Worm (Caenorhabditis elegans) whole organism, young adult: ENCODE results near the gene W03F8.6.
A peak's percentile ranks its signal among the peaks of the same experiment; 100 is the strongest.

Experiments used
- C17E4.6 ChIP-seq: fragments of 200-800 bp; sonication (Bioruptor generic); IDR thresholded peaks from 2 replicates; pipeline ENCODE4 v1.3.6; 2022; ENCODE audit warnings: missing genetic modification reagents, missing genetic modification characterization, missing compliant biosample characterization
- D2030.7 ChIP-seq: fragments of 200-800 bp; sonication (Bioruptor generic); IDR thresholded peaks from 2 replicates; pipeline ENCODE4 v1.3.6; 2022; ENCODE audit warnings: missing genetic modification reagents, missing genetic modification characterization, missing compliant biosample characterization
- F10E7.11 ChIP-seq: sonication (generic microtip); optimal IDR thresholded peaks from 2 replicates; lab custom pipeline; 2017; ENCODE audit warnings: mild to moderate bottlenecking, missing genetic modification characterization, moderate library complexity, missing compliant biosample characterization
- F23B12.7 ChIP-seq: sonication (generic microtip); optimal IDR thresholded peaks from 2 replicates; lab custom pipeline; 2017; ENCODE audit warnings: missing genetic modification characterization, mild to moderate bottlenecking, missing compliant biosample characterization, antibody characterized with exemption, moderate library complexity; ENCODE audit not compliant: insufficient read depth
- F33H1.4 ChIP-seq: fragments of 200-800 bp; sonication (Bioruptor generic); IDR thresholded peaks from 2 replicates; pipeline ENCODE4 v1.3.6; 2022; ENCODE audit warnings: missing genetic modification reagents, missing genetic modification characterization, missing compliant biosample characterization
- F49E8.2 ChIP-seq: sonication (generic microtip); optimal IDR thresholded peaks from 3 replicates; lab custom pipeline; 2017; ENCODE audit warnings: missing genetic modification characterization, mild to moderate bottlenecking, missing compliant biosample characterization, antibody characterized with exemption, moderate library complexity; ENCODE audit not compliant: insufficient read depth
- K11D2.4 ChIP-seq: fragments of 200-800 bp; sonication (Bioruptor generic); IDR thresholded peaks from 2 replicates; pipeline ENCODE4 v1.3.6; 2022; ENCODE audit warnings: missing genetic modification reagents, missing genetic modification characterization, missing compliant biosample characterization
- K12H6.12 ChIP-seq: fragments of 200-800 bp; sonication (Bioruptor generic); optimal IDR thresholded peaks from 2 replicates; lab custom pipeline; 2018; ENCODE audit warnings: mild to moderate bottlenecking, missing genetic modification characterization, missing compliant biosample characterization
- T07F8.4 ChIP-seq: sonication (generic microtip); optimal IDR thresholded peaks from 2 replicates; lab custom pipeline; 2016; ENCODE audit warnings: mild to moderate bottlenecking, missing genetic modification characterization, moderate library complexity, missing compliant biosample characterization
- Y79H2A.3 ChIP-seq: fragments of 200-800 bp; sonication (Bioruptor generic); conservative IDR thresholded peaks from 2 replicates; pipeline ENCODE4 v1.3.6; 2022; ENCODE audit warnings: missing genetic modification reagents, missing genetic modification characterization, missing compliant biosample characterization
- ZK185.1 ChIP-seq: sonication (generic microtip); optimal IDR thresholded peaks from 2 replicates; lab custom pipeline; 2016; ENCODE audit warnings: mild to moderate bottlenecking, missing genetic modification characterization, missing compliant biosample characterization; ENCODE audit not compliant: poor library complexity, severe bottlenecking
- ama-1 ChIP-seq, 3 experiments: fragments of 150-350 bp in 1 of 3; sonication (generic microtip) in 2 of 3; optimal IDR thresholded peaks; 2 replicates each; lab custom pipeline; 2014 to 2018; ENCODE audit warnings: missing biosample characterization in 2 of 3, missing genetic modification characterization in 2 of 3, missing genetic modification reagents in 2 of 3
- bed-2 ChIP-seq: fragments of 200-800 bp; sonication (Bioruptor generic); IDR thresholded peaks from 2 replicates; pipeline ENCODE4 v1.3.6; 2022; ENCODE audit warnings: missing genetic modification reagents, missing genetic modification characterization, missing compliant biosample characterization
- ccch-3 ChIP-seq: fragments of 200-800 bp; sonication (Bioruptor generic); optimal IDR thresholded peaks from 2 replicates; lab custom pipeline; 2018; ENCODE audit warnings: mild to moderate bottlenecking, missing genetic modification characterization, missing compliant biosample characterization
- ceh-27 ChIP-seq: fragments of 200-800 bp; sonication (Bioruptor generic); optimal IDR thresholded peaks from 2 replicates; lab custom pipeline; 2018; ENCODE audit warnings: mild to moderate bottlenecking, missing genetic modification characterization, moderate library complexity, missing compliant biosample characterization
- ceh-58 ChIP-seq: fragments of 200-800 bp; sonication (Bioruptor generic); IDR thresholded peaks from 2 replicates; pipeline ENCODE4 v1.3.6; 2022; ENCODE audit warnings: missing genetic modification characterization, missing compliant biosample characterization
- ceh-91 ChIP-seq: fragments of 200-800 bp; sonication (Bioruptor generic); IDR thresholded peaks from 2 replicates; pipeline ENCODE4 v1.3.6; 2022; ENCODE audit warnings: missing genetic modification reagents, missing genetic modification characterization, missing compliant biosample characterization
- chd-7 ChIP-seq: sonication (generic microtip); optimal IDR thresholded peaks from 2 replicates; lab custom pipeline; 2016; ENCODE audit warnings: mild to moderate bottlenecking, missing genetic modification characterization, moderate library complexity, missing compliant biosample characterization
- dpff-1 ChIP-seq: sonication (generic microtip); optimal IDR thresholded peaks from 2 replicates; lab custom pipeline; 2017; ENCODE audit warnings: mild to moderate bottlenecking, missing genetic modification characterization, missing compliant biosample characterization
- dpl-1 ChIP-seq: fragments of 150-350 bp; optimal IDR thresholded peaks from 2 replicates; lab custom pipeline; 2014; ENCODE audit warnings: missing biosample characterization, missing genetic modification reagents, missing genetic modification characterization
- efl-1 ChIP-seq: fragments of 150-350 bp; optimal IDR thresholded peaks from 2 replicates; lab custom pipeline; 2014; ENCODE audit warnings: missing biosample characterization, missing genetic modification reagents, missing genetic modification characterization
- egl-18 ChIP-seq: fragments of 200-800 bp; sonication (Bioruptor generic); IDR thresholded peaks from 2 replicates; pipeline ENCODE4 v1.3.6; 2022; ENCODE audit warnings: missing genetic modification reagents, missing genetic modification characterization, missing compliant biosample characterization
- egrh-3 ChIP-seq: fragments of 200-800 bp; sonication (Bioruptor generic); IDR thresholded peaks from 2 replicates; pipeline ENCODE4 v1.3.6; 2022; ENCODE audit warnings: missing genetic modification reagents, missing genetic modification characterization, missing compliant biosample characterization
- ekl-4 ChIP-seq: fragments of 200-800 bp; sonication (Bioruptor generic); IDR thresholded peaks from 2 replicates; pipeline ENCODE4 v1.3.6; 2022; ENCODE audit warnings: missing genetic modification reagents, missing genetic modification characterization, missing compliant biosample characterization
- fkh-3 ChIP-seq: sonication (generic microtip); optimal IDR thresholded peaks from 2 replicates; lab custom pipeline; 2016; ENCODE audit warnings: mild to moderate bottlenecking, missing genetic modification characterization, missing compliant biosample characterization
- hmg-1.2 ChIP-seq: fragments of 200-800 bp; sonication (Bioruptor generic); IDR thresholded peaks from 2 replicates; pipeline ENCODE4 v1.3.6; 2022; ENCODE audit warnings: missing genetic modification reagents, missing genetic modification characterization, missing compliant biosample characterization
- let-607 ChIP-seq, 2 experiments: fragments of 200-800 bp in 1 of 2; sonication (Bioruptor generic) in 1 of 2; sonication (generic microtip) in 1 of 2; optimal IDR thresholded peaks; 2 replicates each; lab custom pipeline; 2016 to 2018; ENCODE audit warnings: mild to moderate bottlenecking in 2 of 2, missing compliant biosample characterization in 2 of 2, missing genetic modification characterization in 2 of 2, moderate library complexity in 2 of 2, missing genotype in 1 of 2
- lin-35 ChIP-seq, 3 experiments: fragments of 150-350 bp in 2 of 3; sonication (generic microtip) in 1 of 3; optimal IDR thresholded peaks; 2 replicates each; lab custom pipeline; 2014 to 2018; ENCODE audit warnings: missing biosample characterization in 3 of 3, missing genetic modification characterization in 3 of 3, missing genetic modification reagents in 3 of 3
- lin-54 ChIP-seq: fragments of 200-800 bp; sonication (Bioruptor generic); optimal IDR thresholded peaks from 2 replicates; lab custom pipeline; 2018; ENCODE audit warnings: mild to moderate bottlenecking, missing genetic modification characterization, missing compliant biosample characterization
- lir-1 ChIP-seq: fragments of 200-800 bp; sonication (Bioruptor generic); conservative IDR thresholded peaks from 2 replicates; pipeline ENCODE4 v1.3.6; 2022; ENCODE audit warnings: missing genetic modification reagents, missing genetic modification characterization, missing compliant biosample characterization
- lsl-1 ChIP-seq: fragments of 200-800 bp; sonication (Bioruptor generic); optimal IDR thresholded peaks from 2 replicates; lab custom pipeline; 2018; ENCODE audit warnings: mild to moderate bottlenecking, missing genetic modification characterization, moderate library complexity, missing compliant biosample characterization
- mcd-1 ChIP-seq: fragments of 200-800 bp; sonication (Bioruptor generic); IDR thresholded peaks from 2 replicates; pipeline ENCODE4 v1.3.6; 2022; ENCODE audit warnings: missing genetic modification reagents, missing genetic modification characterization, missing compliant biosample characterization
- mel-28 ChIP-seq: sonication (generic microtip); optimal IDR thresholded peaks from 2 replicates; lab custom pipeline; 2016; ENCODE audit warnings: borderline replicate concordance, mild to moderate bottlenecking, missing genetic modification characterization, missing compliant biosample characterization
- nhr-179 ChIP-seq: sonication (generic microtip); optimal IDR thresholded peaks from 2 replicates; lab custom pipeline; 2016; ENCODE audit warnings: mild to moderate bottlenecking, missing genetic modification characterization, missing compliant biosample characterization
- nhr-80 ChIP-seq: sonication (generic microtip); optimal IDR thresholded peaks from 2 replicates; lab custom pipeline; 2016; ENCODE audit warnings: missing genetic modification characterization, missing compliant biosample characterization
- pbrm-1 ChIP-seq: fragments of 200-800 bp; sonication (Bioruptor generic); IDR thresholded peaks from 2 replicates; pipeline ENCODE4 v1.3.6; 2022; ENCODE audit warnings: missing genetic modification reagents, missing genetic modification characterization, missing compliant biosample characterization
- snpc-1.1 ChIP-seq: sonication (generic microtip); optimal IDR thresholded peaks from 2 replicates; lab custom pipeline; 2017; ENCODE audit warnings: missing genetic modification characterization, mild to moderate bottlenecking, missing compliant biosample characterization, antibody characterized with exemption, moderate library complexity, missing genotype, missing genetic modification reagents; ENCODE audit not compliant: insufficient read depth
- snpc-3.4 ChIP-seq: sonication (generic microtip); optimal IDR thresholded peaks from 2 replicates; lab custom pipeline; 2017; ENCODE audit warnings: missing genetic modification characterization, mild to moderate bottlenecking, missing compliant biosample characterization, antibody characterized with exemption, moderate library complexity, missing genotype, missing genetic modification reagents
- snpc-4 ChIP-seq, 5 experiments: fragments of 150-350 bp in 1 of 5; sonication (generic microtip) in 4 of 5; optimal IDR thresholded peaks; 2 replicates each; lab custom pipeline; 2014 to 2018; ENCODE audit warnings: missing genetic modification characterization in 5 of 5, missing biosample characterization in 3 of 5, antibody characterized with exemption in 2 of 5, mild to moderate bottlenecking in 2 of 5, missing compliant biosample characterization in 2 of 5, missing genotype in 2 of 5, moderate library complexity in 2 of 5, missing genetic modification reagents in 1 of 5
- sptf-2 ChIP-seq: fragments of 200-800 bp; sonication (Bioruptor generic); optimal IDR thresholded peaks from 2 replicates; lab custom pipeline; 2018; ENCODE audit warnings: mild to moderate bottlenecking, missing genetic modification characterization, missing compliant biosample characterization
- tbp1 ChIP-seq: fragments of 200-800 bp; sonication (Bioruptor generic); optimal IDR thresholded peaks from 2 replicates; lab custom pipeline; 2018; ENCODE audit warnings: mild to moderate bottlenecking, missing genetic modification characterization, missing compliant biosample characterization
- unc-130 ChIP-seq: sonication (generic microtip); optimal IDR thresholded peaks from 2 replicates; lab custom pipeline; 2016; ENCODE audit warnings: missing genetic modification reagents, missing genetic modification characterization, missing compliant biosample characterization
- xnd-1 ChIP-seq: sonication (generic microtip); optimal IDR thresholded peaks from 2 replicates; lab custom pipeline; 2016; ENCODE audit warnings: missing genotype, missing genetic modification reagents, missing genetic modification characterization, missing compliant biosample characterization
- ztf-26 ChIP-seq: sonication (generic microtip); optimal IDR thresholded peaks from 2 replicates; lab custom pipeline; 2017; ENCODE audit warnings: missing genetic modification characterization, missing compliant biosample characterization
- ztf-28 ChIP-seq: fragments of 200-800 bp; sonication (Bioruptor generic); IDR thresholded peaks from 2 replicates; pipeline ENCODE4 v1.3.6; 2022; ENCODE audit warnings: missing genetic modification reagents, missing genetic modification characterization, missing compliant biosample characterization

Gene W03F8.6

ce11 chrIV:5210606-5211005 is 24.2 kb upstream of the W03F8.6 start:
- TF ChIP-seq egrh-3 (GFP tag; lab: Robert Waterston, UW), result no peak
- no peak for TF ChIP-seq mel-28 (tag; lab: Kevin White, UChicago)
- no peak for TF ChIP-seq snpc-4 (GFP tag; optimal IDR thresholded peaks at IDR 0.05; lab: Kevin White, UChicago)
- peak in 1 of 4 experiments; percentile 83 for TF ChIP-seq snpc-4 (tag; optimal IDR thresholded peaks at IDR 0.05; lab: Kevin White, UChicago)
- TF ChIP-seq F33H1.4, result peak; percentile 46; the same call in 1 of the 2 replicates
- TF ChIP-seq tbp1 (GFP tag; lab: Kevin White, UChicago), result peak; percentile 7
- peak; percentile 75 for TF ChIP-seq lsl-1
- TF ChIP-seq mcd-1 (GFP tag; lab: Robert Waterston, UW), result no peak
- no peak for TF ChIP-seq ekl-4
- no peak for TF ChIP-seq dpff-1 (tag; lab: Kevin White, UChicago)

ce11 chrIV:5209390-5209789 is 23.0 kb upstream of the W03F8.6 start, which contains the start of the genes Y59E9AL.36 and nbet-1:
Gene Y59E9AL.36, minus strand, starts transcription at chrIV:5209481.
Gene nbet-1, plus strand, starts transcription at chrIV:5209501.
- no peak for TF ChIP-seq F10E7.11 (tag; lab: Kevin White, UChicago)
- peak; percentile 67 for TF ChIP-seq efl-1 (GFP tag; lab: Kevin White, UChicago)
- TF ChIP-seq let-607 (tag; optimal IDR thresholded peaks at IDR 0.05; lab: Kevin White, UChicago), result peak; percentile 95 to 97
- TF ChIP-seq nhr-80, result peak; percentile 27
- TF ChIP-seq snpc-1.1 (tag; lab: Kevin White, UChicago), result peak; percentile 46
- no peak for TF ChIP-seq ceh-58
- TF ChIP-seq ceh-91, result peak; percentile 59; the same call in 1 of the 2 replicates
- TF ChIP-seq ztf-26, result no peak
- no peak for TF ChIP-seq bed-2 (GFP tag; lab: Robert Waterston, UW)
- 0 out of 2 replicates have a peak, but pooled peaks have one; percentile 14 for TF ChIP-seq C17E4.6 (GFP tag; lab: Robert Waterston, UW)
- peak in 1 of 3 experiments; percentile 70 for TF ChIP-seq lin-35 (GFP tag; optimal IDR thresholded peaks at IDR 0.05; lab: Kevin White, UChicago)
- no peak for TF ChIP-seq ztf-28 (GFP tag; lab: Robert Waterston, UW)
- peak; percentile 52; the same call in 1 of the 2 replicates for TF ChIP-seq pbrm-1 (GFP tag; lab: Robert Waterston, UW)
- no peak for TF ChIP-seq egl-18 (GFP tag; lab: Robert Waterston, UW)
- TF ChIP-seq snpc-3.4 (tag; lab: Kevin White, UChicago), result no peak
- TF ChIP-seq sptf-2 (GFP tag; lab: Kevin White, UChicago), result peak; percentile 34
- no peak for TF ChIP-seq F49E8.2
- TF ChIP-seq ama-1 (optimal IDR thresholded peaks at IDR 0.05; lab: Kevin White, UChicago), result no peak
- TF ChIP-seq ama-1 (GFP tag; optimal IDR thresholded peaks at IDR 0.05; lab: Kevin White, UChicago), result peak in 1 of 2 experiments; percentile 3
- no peak for TF ChIP-seq chd-7 (tag; lab: Kevin White, UChicago)
- TF ChIP-seq Y79H2A.3 (GFP tag; lab: Robert Waterston, UW), result no peak
- TF ChIP-seq K12H6.12 (tag; lab: Kevin White, UChicago), result peak; percentile 36
- TF ChIP-seq nhr-179 (tag; lab: Kevin White, UChicago), result no peak
- TF ChIP-seq unc-130 (GFP tag; lab: Kevin White, UChicago), result no peak
- TF ChIP-seq lsl-1, result peak; percentile 60
- no peak for TF ChIP-seq fkh-3
- peak; percentile 67 for TF ChIP-seq tbp1 (GFP tag; lab: Kevin White, UChicago)
- no peak for TF ChIP-seq ccch-3
- TF ChIP-seq xnd-1, result no peak
- TF ChIP-seq hmg-1.2 (GFP tag; lab: Robert Waterston, UW), result peak; percentile 49
- no peak for TF ChIP-seq T07F8.4 (tag; lab: Kevin White, UChicago)
- TF ChIP-seq lir-1, result no peak
- TF ChIP-seq lin-54 (GFP tag; lab: Kevin White, UChicago), result peak; percentile 71
- peak; percentile 4 for TF ChIP-seq dpl-1
- peak; percentile 42; the same call in 1 of the 2 replicates for TF ChIP-seq K11D2.4 (GFP tag; lab: Robert Waterston, UW)
- TF ChIP-seq F23B12.7, result peak; percentile 72
- peak; percentile 48 for TF ChIP-seq D2030.7 (GFP tag; lab: Robert Waterston, UW)
- peak; percentile 59 for TF ChIP-seq ekl-4
- TF ChIP-seq ZK185.1 (tag; lab: Kevin White, UChicago), result peak; percentile 56
- TF ChIP-seq ceh-27 (GFP tag; lab: Kevin White, UChicago), result peak; percentile 41
